Worm (Caenorhabditis elegans) whole organism, L1 larva: ENCODE results near the gene R09A1.3.

Experiments
- dpl-1 ChIP-seq, 3 experiments: fragments of 150-350 bp in 2 of 3; sonication (generic microtip) in 1 of 3; optimal IDR thresholded peaks; 2 replicates each; lab custom pipeline; 2014 to 2017; ENCODE audit warnings: missing biosample characterization in 3 of 3, missing genetic modification characterization in 3 of 3, missing genetic modification reagents in 3 of 3
- fkh-10 ChIP-seq: sonication (generic microtip); optimal IDR thresholded peaks from 2 replicates; lab custom pipeline; 2017; ENCODE audit warnings: missing biosample characterization, missing genetic modification reagents, missing genetic modification characterization
- lsy-2 ChIP-seq, 2 experiments: fragments of 150-350 bp; optimal IDR thresholded peaks; 2 replicates each; lab custom pipeline; 2014; ENCODE audit warnings: missing biosample characterization in 2 of 2, missing genetic modification characterization in 2 of 2
- mdl-1 ChIP-seq, 2 experiments: fragments of 150-350 bp; optimal IDR thresholded peaks; 2 replicates each; lab custom pipeline; 2014 to 2017; ENCODE audit warnings: missing biosample characterization in 2 of 2, missing genetic modification characterization in 2 of 2, inconsistent platforms in 1 of 2
- rnt-1 ChIP-seq: sonication (generic microtip); optimal IDR thresholded peaks from 2 replicates; lab custom pipeline; 2016; ENCODE audit warnings: mild to moderate bottlenecking, missing genetic modification characterization, moderate library complexity, missing compliant biosample characterization
- skn-1 ChIP-seq: fragments of 150-350 bp; optimal IDR thresholded peaks from 2 replicates; lab custom pipeline; 2014; ENCODE audit warnings: missing biosample characterization, missing genetic modification characterization
- snpc-4 ChIP-seq: fragments of 150-350 bp; optimal IDR thresholded peaks from 2 replicates; lab custom pipeline; 2014; ENCODE audit warnings: missing biosample characterization, missing genetic modification characterization
- tbx-2 ChIP-seq: sonication (generic microtip); optimal IDR thresholded peaks from 2 replicates; lab custom pipeline; 2016; ENCODE audit warnings: missing genetic modification characterization, missing compliant biosample characterization
- unc-62 ChIP-seq: fragments of 150-350 bp; optimal IDR thresholded peaks from 2 replicates; lab custom pipeline; 2014; ENCODE audit warnings: missing biosample characterization, missing genetic modification reagents, missing genetic modification characterization

DNA sequence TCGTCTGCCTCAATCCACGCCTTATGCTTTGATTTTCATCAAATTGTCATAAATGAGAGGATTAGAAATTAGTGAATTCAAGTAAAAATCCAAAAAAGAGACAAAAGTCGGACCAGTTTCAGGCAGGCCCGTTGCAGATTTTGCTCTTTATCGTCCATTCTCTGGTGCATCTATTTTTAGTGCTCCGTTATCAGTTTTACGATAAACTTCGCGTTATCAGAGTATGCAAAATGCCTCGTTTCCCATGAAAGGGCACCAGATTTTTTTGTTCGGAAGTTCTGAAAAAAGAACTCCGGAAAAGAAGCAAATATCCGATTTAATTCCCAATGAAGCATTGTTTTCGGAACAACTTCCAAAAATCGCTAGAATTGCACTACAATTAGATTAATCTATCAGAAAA is 21.0 kb downstream of the R09A1.3 start:
- TF ChIP-seq dpl-1 (GFP tag; optimal IDR thresholded peaks at IDR 0.05; lab: Kevin White, UChicago): no peak
- TF ChIP-seq skn-1 (tag; lab: Kevin White, UChicago): no peak
- no peak for TF ChIP-seq unc-62 (GFP tag; lab: Kevin White, UChicago)
- no peak for TF ChIP-seq snpc-4
- TF ChIP-seq mdl-1 (tag; optimal IDR thresholded peaks at IDR 0.05; lab: Kevin White, UChicago): no peak
- TF ChIP-seq lsy-2 (tag; optimal IDR thresholded peaks at IDR 0.05; lab: Kevin White, UChicago): no peak
- no peak for TF ChIP-seq rnt-1 (tag; lab: Kevin White, UChicago)
- TF ChIP-seq fkh-10 (GFP tag; lab: Kevin White, UChicago): no peak
- TF ChIP-seq tbx-2: no peak
